Fruit fly (Drosophila melanogaster): ENCODE results near the gene CG14834.

CG14834 gene

DNA sequence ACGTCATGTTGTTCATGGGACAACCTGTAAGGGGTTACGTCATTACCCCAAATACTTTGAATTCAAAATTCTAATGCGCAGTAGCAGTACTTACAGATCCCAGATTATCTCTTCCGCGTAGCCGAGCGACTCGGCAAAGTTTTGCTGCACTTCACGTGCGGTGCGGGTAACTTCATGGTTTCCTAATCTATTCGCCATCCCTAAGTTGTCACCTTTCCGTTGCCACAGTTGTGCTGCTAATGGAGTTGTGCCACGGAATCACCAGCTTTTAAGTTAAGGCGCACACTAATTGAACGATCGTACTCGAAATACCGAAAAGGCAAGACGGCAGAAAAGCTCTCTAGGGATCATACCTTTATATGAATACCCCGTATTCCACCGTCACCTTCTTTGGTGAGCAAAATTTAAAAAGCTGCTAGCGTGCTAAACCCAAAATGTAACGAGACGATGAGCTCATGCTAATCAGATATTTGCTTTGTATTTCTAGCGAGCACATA lies 13.0 kb upstream of the CG14834 start, which contains the start of gene pst (continued):
- no peak for TF ChIP-seq scrt (GFP tag; optimal IDR thresholded peaks at IDR 0.05)
- TF ChIP-seq Trl (optimal IDR thresholded peaks at IDR 0.05) = no peak
- TF ChIP-seq Trl (GFP tag; optimal IDR thresholded peaks at IDR 0.05) = no peak
- TF ChIP-seq CG10462 (GFP tag; optimal IDR thresholded peaks at IDR 0.05) = no peak
- no peak for TF ChIP-seq Meics (GFP tag; optimal IDR thresholded peaks at IDR 0.05)
- TF ChIP-seq eve (GFP tag; optimal IDR thresholded peaks at IDR 0.05) = no peak
- no peak for TF ChIP-seq CG17912 (GFP tag; optimal IDR thresholded peaks at IDR 0.05)
- TF ChIP-seq danr (GFP tag; IDR thresholded peaks at IDR 0.05) = no peak
- TF ChIP-seq wdn (GFP tag; IDR thresholded peaks at IDR 0.05) = no peak
- TF ChIP-seq CG14710 (tag; optimal IDR thresholded peaks at IDR 0.05) = no peak
- TF ChIP-seq Tbp (GFP tag; optimal IDR thresholded peaks at IDR 0.05) = no peak
- TF ChIP-seq Bgb (GFP tag; IDR thresholded peaks at IDR 0.05; ENCODE audit: partially characterized antibody) = peak; percentile 64
- no peak for TF ChIP-seq Ptx1 (GFP tag; IDR thresholded peaks at IDR 0.05)
- TF ChIP-seq zfh2 (GFP tag; optimal IDR thresholded peaks at IDR 0.05) = no peak
- TF ChIP-seq unc-4 (GFP tag; IDR thresholded peaks at IDR 0.05; ENCODE audit: partially characterized antibody) = no peak
- TF ChIP-seq Nf-YA (GFP tag; IDR thresholded peaks at IDR 0.05) = no peak
- TF ChIP-seq CG10321 (GFP tag; IDR thresholded peaks at IDR 0.05) = peak; percentile 18; the same call in 1 of the 2 replicates
- TF ChIP-seq CG14860 (GFP tag; IDR thresholded peaks at IDR 0.05; ENCODE audit: partially characterized antibody) = no peak
- no peak; the same call in 2 of the 3 replicates for TF ChIP-seq gce (GFP tag; IDR thresholded peaks at IDR 0.05)
- TF ChIP-seq klu (GFP tag; IDR thresholded peaks at IDR 0.05) = no peak
- TF ChIP-seq ssp (GFP tag; IDR thresholded peaks at IDR 0.05) = no peak
- no peak for TF ChIP-seq repo (GFP tag; optimal IDR thresholded peaks at IDR 0.05)
- no peak for TF ChIP-seq CG17802 (tag; optimal IDR thresholded peaks at IDR 0.05)
- no peak for TF ChIP-seq jumu (GFP tag; optimal IDR thresholded peaks at IDR 0.05)
- TF ChIP-seq Nf-YB (GFP tag; optimal IDR thresholded peaks at IDR 0.05) = no peak
- no peak for TF ChIP-seq CG43689 (GFP tag; IDR thresholded peaks at IDR 0.05)
- TF ChIP-seq disco-r (GFP tag; optimal IDR thresholded peaks at IDR 0.05) = peak; percentile 13
- peak; percentile 32 for TF ChIP-seq odd (GFP tag; optimal IDR thresholded peaks at IDR 0.05)
- TF ChIP-seq ham (GFP tag; IDR thresholded peaks at IDR 0.05) = no peak
- no peak for TF ChIP-seq abd-A (tag; optimal IDR thresholded peaks at IDR 0.05)
- TF ChIP-seq pnt (GFP tag; optimal IDR thresholded peaks at IDR 0.05) = no peak
- TF ChIP-seq caup (GFP tag; optimal IDR thresholded peaks at IDR 0.05; ENCODE audit: severe bottlenecking) = no peak
- TF ChIP-seq luna (GFP tag; optimal IDR thresholded peaks at IDR 0.05) = no peak
- TF ChIP-seq D19A (tag; optimal IDR thresholded peaks at IDR 0.05) = peak; percentile 14
- no peak for TF ChIP-seq Gsc (GFP tag; IDR thresholded peaks at IDR 0.05)
- TF ChIP-seq kay (GFP tag; optimal IDR thresholded peaks at IDR 0.05) = no peak
- TF ChIP-seq CG11085 (GFP tag; IDR thresholded peaks at IDR 0.05) = no peak
- no peak for TF ChIP-seq CG16813 (GFP tag; IDR thresholded peaks at IDR 0.05; ENCODE audit: partially characterized antibody)
- no peak for TF ChIP-seq ATbp (GFP tag; optimal IDR thresholded peaks at IDR 0.05)
- TF ChIP-seq mld (GFP tag; IDR thresholded peaks at IDR 0.05; ENCODE audit: partially characterized antibody) = 0 out of 3 replicates have a peak, but pooled peaks have one; percentile 35
- no peak for TF ChIP-seq jigr1 (GFP tag; IDR thresholded peaks at IDR 0.05)
- no peak for TF ChIP-seq Fer2 (tag; optimal IDR thresholded peaks at IDR 0.05)
- no peak for TF ChIP-seq eyg (GFP tag; optimal IDR thresholded peaks at IDR 0.05)
- TF ChIP-seq zfh1 (GFP tag; IDR thresholded peaks at IDR 0.05) = no peak
- TF ChIP-seq CG11398 (GFP tag; optimal IDR thresholded peaks at IDR 0.05) = peak; percentile 27
- TF ChIP-seq dysf (GFP tag; IDR thresholded peaks at IDR 0.05) = 0 out of 3 replicates have a peak, but pooled peaks have one; percentile 26
- TF ChIP-seq chm (GFP tag; IDR thresholded peaks at IDR 0.05) = peak; percentile 81
- TF ChIP-seq CG12659 (GFP tag; optimal IDR thresholded peaks at IDR 0.05) = no peak
- TF ChIP-seq CG11696 (GFP tag; IDR thresholded peaks at IDR 0.05) = no peak
- no peak for TF ChIP-seq lola (GFP tag; optimal IDR thresholded peaks at IDR 0.05)
- TF ChIP-seq ewg (GFP tag; optimal IDR thresholded peaks at IDR 0.05) = no peak
